Fruit fly (Drosophila melanogaster) whole organism, embryonic: ENCODE results near the gene TH1.

Source experiments
- ATbp ChIP-seq: fragments of 200-800 bp; sonication (Bioruptor generic); optimal IDR thresholded peaks from 2 replicates; lab custom pipeline; 2017; ENCODE audit warnings: missing biosample characterization, mild to moderate bottlenecking, missing genetic modification characterization, missing genetic modification reagents
- Abd-B ChIP-seq: fragments of 200-800 bp; sonication (Bioruptor generic); optimal IDR thresholded peaks from 2 replicates; lab custom pipeline; 2018; ENCODE audit warnings: missing biosample characterization, mild to moderate bottlenecking, missing genetic modification characterization, moderate library complexity
- Aef1 ChIP-seq: fragments of 200-800 bp; sonication (Bioruptor generic); IDR thresholded peaks from 3 replicates; pipeline ENCODE4 v1.3.6; 2022; ENCODE audit warnings: missing biosample characterization, missing genetic modification characterization
- Awh ChIP-seq: fragments of 200-800 bp; sonication (Bioruptor generic); IDR thresholded peaks from 2 replicates; pipeline ENCODE4, ENCODE4 v1.3.6; 2022; ENCODE audit warnings: missing biosample characterization, missing genetic modification characterization
- B-H2 ChIP-seq: fragments of 200-800 bp; sonication (Bioruptor generic); optimal IDR thresholded peaks from 2 replicates; lab custom pipeline; 2018; ENCODE audit warnings: missing biosample characterization, mild to moderate bottlenecking, missing genetic modification characterization
- CG11504 ChIP-seq: fragments of 200-800 bp; sonication (Bioruptor generic); optimal IDR thresholded peaks from 3 replicates; lab custom pipeline; 2019; ENCODE audit warnings: missing biosample characterization, mild to moderate bottlenecking, missing genetic modification characterization, moderate library complexity
- CG11723 ChIP-seq: fragments of 200-800 bp; sonication (Bioruptor generic); optimal IDR thresholded peaks from 2 replicates; lab custom pipeline; 2017; ENCODE audit warnings: missing biosample characterization, mild to moderate bottlenecking, missing genetic modification characterization
- CG12391 ChIP-seq: fragments of 200-800 bp; sonication (Bioruptor generic); optimal IDR thresholded peaks from 3 replicates; lab custom pipeline; 2018; ENCODE audit warnings: missing biosample characterization, mild to moderate bottlenecking, missing genetic modification characterization, moderate library complexity
- CG13287 ChIP-seq: fragments of 200-800 bp; sonication (Bioruptor generic); IDR thresholded peaks from 2 replicates; pipeline ENCODE4 v1.3.6; 2022; ENCODE audit warnings: missing biosample characterization, missing genetic modification characterization; ENCODE audit not compliant: partially characterized antibody
- CG14667 ChIP-seq: fragments of 200-800 bp; sonication (Bioruptor generic); IDR thresholded peaks from 2 replicates; pipeline ENCODE4 v1.3.6; 2022; ENCODE audit warnings: missing biosample characterization, missing genetic modification characterization
- CG15073 ChIP-seq: fragments of 200-800 bp; sonication (Bioruptor generic); optimal IDR thresholded peaks from 2 replicates; lab custom pipeline; 2016; ENCODE audit warnings: missing biosample characterization, missing genetic modification characterization
- CG17802 ChIP-seq: fragments of 200-800 bp; sonication (Bioruptor generic); optimal IDR thresholded peaks from 2 replicates; lab custom pipeline; 2018; ENCODE audit warnings: missing biosample characterization, mild to moderate bottlenecking, missing genetic modification characterization, moderate library complexity
- CG18011 ChIP-seq: fragments of 200-800 bp; sonication (Bioruptor generic); optimal IDR thresholded peaks from 2 replicates; lab custom pipeline; 2017; ENCODE audit warnings: missing biosample characterization, missing genetic modification characterization, mild to moderate bottlenecking, moderate library complexity, missing genotype
- CG2120 ChIP-seq: fragments of 200-800 bp; sonication (Bioruptor generic); optimal IDR thresholded peaks from 3 replicates; lab custom pipeline; 2016; ENCODE audit warnings: missing biosample characterization, missing genetic modification characterization
- CG31441 ChIP-seq: fragments of 200-800 bp; sonication (Bioruptor generic); IDR thresholded peaks from 2 replicates; pipeline ENCODE4 v1.3.6; 2022; ENCODE audit warnings: missing biosample characterization, missing genetic modification characterization
- CG34376 ChIP-seq: fragments of 200-800 bp; sonication (Bioruptor generic); optimal IDR thresholded peaks from 2 replicates; lab custom pipeline; 2018; ENCODE audit warnings: missing biosample characterization, mild to moderate bottlenecking, missing genetic modification characterization
- CG4282 ChIP-seq: fragments of 200-800 bp; sonication (Bioruptor generic); optimal IDR thresholded peaks from 2 replicates; lab custom pipeline; 2016; ENCODE audit warnings: missing biosample characterization, missing genetic modification characterization
- CG4707 ChIP-seq: fragments of 200-800 bp; sonication (Bioruptor generic); optimal IDR thresholded peaks from 2 replicates; lab custom pipeline; 2018; ENCODE audit warnings: missing biosample characterization, mild to moderate bottlenecking, missing genetic modification characterization, moderate library complexity
- CG5245 ChIP-seq: fragments of 200-800 bp; sonication (Bioruptor generic); optimal IDR thresholded peaks from 3 replicates; lab custom pipeline; 2016; ENCODE audit warnings: missing biosample characterization, missing genetic modification characterization
- CG7372 ChIP-seq: fragments of 200-800 bp; sonication (Bioruptor generic); IDR thresholded peaks from 2 replicates; pipeline ENCODE4 v1.3.6; 2022; ENCODE audit warnings: missing biosample characterization, missing genetic modification characterization
- CG9215 ChIP-seq: fragments of 200-800 bp; sonication (Bioruptor generic); IDR thresholded peaks from 2 replicates; pipeline ENCODE4 v1.3.6; 2022; ENCODE audit warnings: missing biosample characterization, missing genetic modification characterization
- Dbx ChIP-seq: fragments of 200-800 bp; sonication (Bioruptor generic); IDR thresholded peaks from 3 replicates; pipeline ENCODE4 v1.3.6; 2022; ENCODE audit warnings: missing biosample characterization, missing genetic modification characterization
- Deaf1 ChIP-seq: fragments of 200-800 bp; optimal IDR thresholded peaks from 3 replicates; lab custom pipeline; 2019; ENCODE audit warnings: missing biosample characterization, mild to moderate bottlenecking, missing genetic modification characterization, moderate library complexity
- Dip3 ChIP-seq: fragments of 200-800 bp; sonication (Bioruptor generic); optimal IDR thresholded peaks from 3 replicates; lab custom pipeline; 2016; ENCODE audit warnings: missing biosample characterization, missing genetic modification characterization
- E2f2 ChIP-seq: fragments of 200-800 bp; sonication (Bioruptor generic); IDR thresholded peaks from 2 replicates; pipeline ENCODE4 v1.3.6; 2022; ENCODE audit warnings: missing biosample characterization, missing genetic modification characterization
- GATAe ChIP-seq: fragments of 200-800 bp; sonication (Bioruptor generic); conservative IDR thresholded peaks from 2 replicates; pipeline ENCODE4 v1.3.6; 2022; ENCODE audit warnings: missing biosample characterization, missing genetic modification characterization
- Gug ChIP-seq: fragments of 200-800 bp; sonication (Bioruptor generic); IDR thresholded peaks from 4 replicates; pipeline ENCODE4 v1.3.6; 2022; ENCODE audit warnings: missing biosample characterization, missing genetic modification characterization
- HLH3B ChIP-seq: fragments of 200-800 bp; sonication (Bioruptor generic); IDR thresholded peaks from 2 replicates; pipeline ENCODE4 v1.3.6; 2022; ENCODE audit warnings: missing biosample characterization, missing genetic modification characterization
- HmgD ChIP-seq: fragments of 200-800 bp; sonication (Bioruptor generic); optimal IDR thresholded peaks from 3 replicates; lab custom pipeline; 2016; ENCODE audit warnings: missing biosample characterization, missing genetic modification characterization
- Hmx ChIP-seq: fragments of 200-800 bp; sonication (Bioruptor generic); optimal IDR thresholded peaks from 2 replicates; lab custom pipeline; 2016; ENCODE audit warnings: missing biosample characterization, missing genetic modification characterization
- Jarid2 ChIP-seq: fragments of 200-800 bp; sonication (Bioruptor generic); optimal IDR thresholded peaks from 3 replicates; lab custom pipeline; 2017; ENCODE audit warnings: mild to moderate bottlenecking, missing biosample characterization, missing genetic modification reagents, missing genetic modification characterization
- Lhr ChIP-seq: fragments of 200-800 bp; sonication (Bioruptor generic); optimal IDR thresholded peaks from 3 replicates; lab custom pipeline; 2017; ENCODE audit warnings: mild to moderate bottlenecking, missing biosample characterization, missing genetic modification reagents, missing genetic modification characterization
- Mes4 ChIP-seq: fragments of 200-800 bp; sonication (Bioruptor generic); optimal IDR thresholded peaks from 2 replicates; lab custom pipeline; 2016; ENCODE audit warnings: missing biosample characterization, missing genetic modification characterization
- abd-A ChIP-seq: fragments of 200-800 bp; sonication (Bioruptor generic); optimal IDR thresholded peaks from 3 replicates; lab custom pipeline; 2019; ENCODE audit warnings: missing biosample characterization, mild to moderate bottlenecking, missing genetic modification characterization, moderate library complexity
- chinmo ChIP-seq: fragments of 200-800 bp; sonication (Bioruptor generic); IDR thresholded peaks from 4 replicates; pipeline ENCODE4 v1.3.6; 2022; ENCODE audit warnings: missing biosample characterization, missing genetic modification characterization; ENCODE audit not compliant: partially characterized antibody
- crc ChIP-seq: fragments of 200-800 bp; sonication (Bioruptor generic); optimal IDR thresholded peaks from 2 replicates; lab custom pipeline; 2016; ENCODE audit warnings: missing biosample characterization, missing genetic modification characterization
- crp ChIP-seq, 2 experiments: fragments of 200-800 bp; sonication (Bioruptor generic); optimal IDR thresholded peaks; 2 replicates in 1 of 2; 3 replicates in 1 of 2; lab custom pipeline; 2017; ENCODE audit warnings: missing biosample characterization in 2 of 2, missing genetic modification characterization in 2 of 2, mild to moderate bottlenecking in 1 of 2, moderate library complexity in 1 of 2
- cwo ChIP-seq: fragments of 200-800 bp; sonication (Bioruptor generic); optimal IDR thresholded peaks from 3 replicates; lab custom pipeline; 2017; ENCODE audit warnings: missing biosample characterization, missing genetic modification characterization, mild to moderate bottlenecking, moderate library complexity, missing genetic modification reagents
- disco-r ChIP-seq: fragments of 200-800 bp; sonication (Bioruptor generic); optimal IDR thresholded peaks from 2 replicates; lab custom pipeline; 2016; ENCODE audit warnings: missing biosample characterization, missing genetic modification characterization
- fu2 ChIP-seq: fragments of 200-800 bp; sonication (Bioruptor generic); optimal IDR thresholded peaks from 2 replicates; lab custom pipeline; 2016; ENCODE audit warnings: missing biosample characterization, missing genetic modification characterization
- hbn ChIP-seq: fragments of 200-800 bp; sonication (Bioruptor generic); IDR thresholded peaks from 2 replicates; pipeline ENCODE4 v1.3.6; 2022; ENCODE audit warnings: missing biosample characterization, missing genetic modification characterization; ENCODE audit not compliant: partially characterized antibody
- kay ChIP-seq: fragments of 200-800 bp; sonication (Bioruptor generic); optimal IDR thresholded peaks from 2 replicates; lab custom pipeline; 2016; ENCODE audit warnings: missing biosample characterization, missing genetic modification characterization
- maf-S ChIP-seq: fragments of 200-800 bp; sonication (Bioruptor generic); optimal IDR thresholded peaks from 2 replicates; lab custom pipeline; 2016; ENCODE audit warnings: missing biosample characterization, missing genetic modification characterization
- nau ChIP-seq: fragments of 200-800 bp; sonication (Bioruptor generic); optimal IDR thresholded peaks from 3 replicates; lab custom pipeline; 2017; ENCODE audit warnings: missing biosample characterization, mild to moderate bottlenecking, missing genetic modification characterization, missing genetic modification reagents
- org-1 ChIP-seq: fragments of 200-800 bp; sonication (Bioruptor generic); optimal IDR thresholded peaks from 2 replicates; lab custom pipeline; 2017; ENCODE audit warnings: missing biosample characterization, missing genetic modification characterization
- pan ChIP-seq, 4 experiments: fragments of >200 bp in 3 of 4; fragments of 200-800 bp in 1 of 4; sonication (Bioruptor generic) in 1 of 4; optimal IDR thresholded peaks in 3 of 4; IDR thresholded peaks in 1 of 4; 2 replicates each; pipeline versions ENCODE4 v1.3.6 to Lab custom; 2017 to 2022; ENCODE audit warnings: missing biosample characterization in 2 of 4, missing genetic modification characterization in 2 of 4, mixed read lengths in 1 of 4
- scrt ChIP-seq: fragments of 200-800 bp; sonication (Bioruptor generic); optimal IDR thresholded peaks from 2 replicates; lab custom pipeline; 2018; ENCODE audit warnings: missing biosample characterization, mild to moderate bottlenecking, missing genetic modification characterization, moderate library complexity
- stc ChIP-seq: fragments of 200-800 bp; sonication (Bioruptor generic); IDR thresholded peaks from 2 replicates; pipeline ENCODE4 v1.3.6; 2022; ENCODE audit warnings: missing biosample characterization, missing genetic modification characterization
- tup ChIP-seq: fragments of 200-800 bp; sonication (Bioruptor generic); optimal IDR thresholded peaks from 2 replicates; lab custom pipeline; 2016; ENCODE audit warnings: missing biosample characterization, mild to moderate bottlenecking, missing genetic modification characterization, moderate library complexity

The TH1 gene

DNA sequence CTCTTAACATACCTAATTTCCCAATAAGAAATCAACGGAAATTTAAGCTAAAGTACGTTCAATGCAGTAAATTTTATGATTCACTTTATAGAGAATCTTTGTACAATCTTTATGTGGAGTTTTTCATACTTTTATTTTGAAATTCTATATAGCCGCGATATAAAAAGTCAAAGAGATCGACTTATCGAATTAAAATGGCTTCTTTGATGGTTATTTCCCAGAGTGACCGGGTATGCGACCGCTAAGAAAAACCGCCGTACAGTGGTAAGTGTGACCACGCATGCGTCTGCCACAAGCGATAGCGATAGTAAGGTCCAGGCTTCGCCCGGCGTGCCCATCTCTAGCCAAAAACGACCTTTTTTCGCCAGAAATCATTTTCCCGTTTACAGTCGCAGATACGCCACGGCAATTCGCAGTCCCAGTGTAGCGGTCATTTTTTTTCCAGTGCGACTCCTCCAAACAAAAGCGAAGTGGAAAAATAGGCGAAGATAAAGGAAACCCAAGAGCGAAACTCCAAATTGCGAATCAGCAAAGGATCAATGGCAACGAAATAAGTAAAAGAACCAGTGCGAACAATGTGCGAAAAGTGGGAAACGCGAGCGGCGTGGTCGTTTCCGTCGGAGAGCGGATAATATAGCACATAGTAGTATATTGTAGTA, 31.4 kb upstream of the TH1 start, which contains the start of gene hang (continued):
- TF ChIP-seq org-1 (GFP tag; lab: Kevin White, UChicago) (peak; percentile 2), Hmx (GFP tag; lab: Kevin White, UChicago) (no peak), pan (optimal IDR thresholded peaks at IDR 0.05; lab: Kevin White, UChicago) (no peak), pan (GFP tag; optimal IDR thresholded peaks at IDR 0.05 in 1 of 2, IDR thresholded peaks at IDR 0.05 in 1 of 2) (no peak), CG7372 (GFP tag; lab: Robert Waterston, UW) (no peak), CG9215 (no peak), CG34376 (GFP tag; lab: Kevin White, UChicago) (peak; percentile 67), cwo (peak; percentile 39), kay (GFP tag; lab: Kevin White, UChicago) (no peak), Dip3 (no peak), crc (GFP tag; lab: Kevin White, UChicago) (peak; percentile 1), crp (GFP tag; optimal IDR thresholded peaks at IDR 0.05; lab: Kevin White, UChicago) (no peak), disco-r (GFP tag; lab: Kevin White, UChicago) (no peak), Lhr (GFP tag; lab: Kevin White, UChicago) (peak; percentile 64), CG4282 (peak; percentile 39), maf-S (no peak), CG15073 (GFP tag; lab: Kevin White, UChicago) (no peak), Abd-B (GFP tag; lab: Kevin White, UChicago) (peak; percentile 30), CG13287 (GFP tag; lab: Robert Waterston, UW) (peak; percentile 79), scrt (GFP tag; lab: Kevin White, UChicago) (no peak), ATbp (GFP tag; lab: Kevin White, UChicago) (no peak), GATAe (GFP tag; lab: Robert Waterston, UW) (no peak), CG18011 (GFP tag; lab: Kevin White, UChicago) (no peak), stc (GFP tag; lab: Robert Waterston, UW) (peak; percentile 37; the same call in 1 of the 2 replicates), nau (peak; percentile 10), abd-A (tag; lab: Kevin White, UChicago) (no peak), Gug (GFP tag; lab: Robert Waterston, UW) (peak; percentile 31; the same call in 1 of the 4 replicates), CG2120 (GFP tag; lab: Kevin White, UChicago) (peak; percentile 49), CG31441 (GFP tag; lab: Robert Waterston, UW) (no peak), chinmo (peak; percentile 42; the same call in 1 of the 4 replicates), E2f2 (GFP tag; lab: Robert Waterston, UW) (peak; percentile 71), Mes4 (GFP tag; lab: Kevin White, UChicago) (no peak), Aef1 (GFP tag; lab: Robert Waterston, UW) (peak; percentile 23; the same call in 1 of the 3 replicates), Awh (GFP tag; lab: Robert Waterston, UW) (no peak), B-H2 (no peak), CG14667 (no peak), HLH3B (no peak), fu2 (GFP tag; lab: Kevin White, UChicago) (no peak), tup (GFP tag; lab: Kevin White, UChicago) (no peak), CG12391 (tag; lab: Kevin White, UChicago) (peak; percentile 7), CG11504 (tag; lab: Kevin White, UChicago) (peak; percentile 12), Deaf1 (tag; lab: Kevin White, UChicago) (peak; percentile 47), hbn (GFP tag; lab: Robert Waterston, UW) (peak; percentile 67), CG17802 (tag; lab: Kevin White, UChicago) (no peak), Dbx (GFP tag; lab: Robert Waterston, UW) (peak; percentile 64; the same call in 1 of the 3 replicates), HmgD (GFP tag; lab: Kevin White, UChicago) (peak; percentile 83), CG5245 (GFP tag; lab: Kevin White, UChicago) (no peak), CG4707 (GFP tag; lab: Kevin White, UChicago) (peak; percentile 1), CG11723 (GFP tag; lab: Kevin White, UChicago) (no peak), Jarid2 (GFP tag; lab: Kevin White, UChicago) (peak; percentile 84)
